Worm (Caenorhabditis elegans) whole organism, midembryonic: Measurements from ENCODE around the gene F45D3.4.

Source experiments
- T22C8.4 ChIP-seq: fragments of 200-800 bp; sonication (Bioruptor generic); IDR thresholded peaks from 2 replicates; pipeline ENCODE4 v1.3.6; 2022; ENCODE audit warnings: missing genetic modification characterization, missing compliant biosample characterization
- cog-1 ChIP-seq: sonication (generic microtip); optimal IDR thresholded peaks from 2 replicates; lab custom pipeline; 2016; ENCODE audit warnings: missing genetic modification characterization, missing compliant biosample characterization
- med-1 ChIP-seq: sonication (generic microtip); optimal IDR thresholded peaks from 2 replicates; lab custom pipeline; 2017; ENCODE audit warnings: missing genetic modification characterization, mild to moderate bottlenecking, missing compliant biosample characterization, antibody characterized with exemption, missing genetic modification reagents; ENCODE audit not compliant: insufficient read depth
- tab-1 ChIP-seq: fragments of 200-800 bp; sonication (Bioruptor generic); IDR thresholded peaks from 2 replicates; pipeline ENCODE4 v1.3.6; 2022; ENCODE audit warnings: missing genetic modification characterization, missing compliant biosample characterization
- ztf-23 ChIP-seq: fragments of 200-800 bp; sonication (Bioruptor generic); IDR thresholded peaks from 2 replicates; pipeline ENCODE4 v1.3.6; 2022; ENCODE audit warnings: missing genetic modification reagents, missing genetic modification characterization, missing compliant biosample characterization
- ztf-29 ChIP-seq: fragments of 200-800 bp; sonication (Bioruptor generic); IDR thresholded peaks from 2 replicates; pipeline ENCODE4 v1.3.6; 2022; ENCODE audit warnings: missing genetic modification reagents, missing genetic modification characterization, missing compliant biosample characterization

DNA sequence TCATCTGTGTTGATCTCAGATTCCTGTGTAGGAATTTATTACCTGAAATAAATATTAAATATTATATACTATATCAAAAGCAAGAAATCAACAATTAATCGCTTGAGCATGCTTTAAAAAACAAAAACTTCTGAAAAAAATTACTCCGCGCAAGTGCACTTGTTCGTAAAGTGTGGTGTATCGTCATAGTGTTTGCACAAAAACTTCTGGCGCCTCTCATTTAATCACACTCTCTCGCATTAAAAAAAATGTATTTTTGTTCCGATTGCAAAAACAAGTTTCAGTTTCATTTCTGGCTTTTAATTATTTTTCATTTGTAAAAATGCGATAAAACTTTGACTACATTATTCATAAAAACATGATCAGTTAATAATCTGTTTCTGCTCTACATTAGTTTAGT is 46.1 kb upstream of the F45D3.4 start, which contains the start of the genes C14C10.10 and ril-2:
- TF ChIP-seq cog-1 (tag; lab: Kevin White, UChicago) (no peak), med-1 (no peak), ztf-29 (GFP tag; lab: Robert Waterston, UW) (no peak), ztf-23 (GFP tag; lab: Robert Waterston, UW) (no peak), T22C8.4 (GFP tag; lab: Robert Waterston, UW) (no peak), tab-1 (GFP tag; lab: Robert Waterston, UW) (no peak)
